Worm (Caenorhabditis elegans): Measurements from ENCODE around the gene F01F1.15.

DNA sequence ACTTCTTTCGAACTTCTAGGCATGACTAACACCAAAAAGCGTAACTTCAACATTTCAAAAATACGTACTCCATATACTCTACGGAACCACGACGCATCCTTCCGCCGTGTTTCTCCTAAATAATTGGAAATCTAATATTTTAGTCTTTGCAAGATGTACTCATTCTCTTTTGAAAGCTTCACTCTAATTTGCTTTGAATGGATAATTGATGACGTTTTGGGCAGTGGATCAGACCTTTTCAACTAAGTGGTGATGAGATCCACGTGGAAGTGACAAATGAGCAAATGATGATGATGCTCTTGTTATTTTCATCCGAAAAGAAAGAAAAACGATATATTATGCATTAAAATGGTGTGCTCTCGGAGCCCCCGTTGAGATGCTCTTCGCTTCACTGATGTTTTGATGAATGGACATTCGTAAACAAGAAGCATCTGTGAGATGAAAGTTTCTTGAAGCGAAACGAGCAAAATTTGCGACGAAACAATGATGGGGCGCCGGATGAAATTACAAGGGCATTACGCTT lies 44.8 kb downstream of the F01F1.15 start:
- TF ChIP-seq B0019.2 (GFP tag; conservative IDR thresholded peaks at IDR 0.05) (no peak), hrde-1 (tag; optimal IDR thresholded peaks at IDR 0.05; ENCODE audit: borderline replicate concordance) (no peak), F57C9.4 (tag; optimal IDR thresholded peaks at IDR 0.05) (no peak), ccch-3 (GFP tag; optimal IDR thresholded peaks at IDR 0.05) (no peak)

Measured in whole organism, young adult.